Worm (Caenorhabditis elegans): ENCODE results near the gene samp-1.

ce11 chrII:11305627-11306449 lies 3.1 kb downstream of the samp-1 start, which contains the start of gene rsf-1:
- TF ChIP-seq unc-62 (GFP tag; optimal IDR thresholded peaks at IDR 0.05) (no peak), ama-1 (optimal IDR thresholded peaks at IDR 0.05) (no peak), ZK546.5 (tag; optimal IDR thresholded peaks at IDR 0.05) (no peak), nhr-25 (tag; optimal IDR thresholded peaks at IDR 0.05) (no peak)
